Worm (Caenorhabditis elegans) whole organism, late embryonic: ENCODE results near the gene Y55F3BL.6.

Source experiments
- C08G9.2 ChIP-seq: sonication (generic microtip); optimal IDR thresholded peaks from 2 replicates; lab custom pipeline; 2016; ENCODE audit warnings: mild to moderate bottlenecking, missing genetic modification characterization, moderate library complexity, missing compliant biosample characterization
- C38D4.7 ChIP-seq: fragments of 200-800 bp; sonication (Bioruptor generic); optimal IDR thresholded peaks from 2 replicates; lab custom pipeline; 2018; ENCODE audit warnings: mild to moderate bottlenecking, missing genetic modification characterization, moderate library complexity, missing compliant biosample characterization
- F13H6.1 ChIP-seq: sonication (generic microtip); optimal IDR thresholded peaks from 2 replicates; lab custom pipeline; 2016; ENCODE audit warnings: missing genetic modification characterization, missing compliant biosample characterization
- K09A11.1 ChIP-seq: sonication (generic microtip); optimal IDR thresholded peaks from 2 replicates; lab custom pipeline; 2017; ENCODE audit warnings: antibody characterized with exemption, mild to moderate bottlenecking, missing genetic modification characterization, missing compliant biosample characterization; ENCODE audit not compliant: insufficient read depth
- T23F11.4 ChIP-seq: fragments of 200-800 bp; sonication (Bioruptor generic); optimal IDR thresholded peaks from 2 replicates; lab custom pipeline; 2018; ENCODE audit warnings: mild to moderate bottlenecking, missing genetic modification characterization, missing compliant biosample characterization
- Y22D7AL.16 ChIP-seq: sonication (generic microtip); optimal IDR thresholded peaks from 2 replicates; lab custom pipeline; 2016; ENCODE audit warnings: missing genetic modification characterization, missing compliant biosample characterization
- ama-1 ChIP-seq: fragments of 150-350 bp; optimal IDR thresholded peaks from 2 replicates; lab custom pipeline; 2014
- ceh-14 ChIP-seq: sonication (generic microtip); optimal IDR thresholded peaks from 2 replicates; lab custom pipeline; 2016; ENCODE audit warnings: missing genotype, missing genetic modification characterization, missing compliant biosample characterization
- ceh-18 ChIP-seq: sonication (generic microtip); optimal IDR thresholded peaks from 2 replicates; lab custom pipeline; 2016; ENCODE audit warnings: missing genetic modification characterization, missing compliant biosample characterization
- ceh-19 ChIP-seq: fragments of 200-800 bp; sonication (Bioruptor generic); optimal IDR thresholded peaks from 2 replicates; lab custom pipeline; 2018; ENCODE audit warnings: mild to moderate bottlenecking, missing genetic modification characterization, missing compliant biosample characterization
- ceh-2 ChIP-seq: sonication (generic microtip); optimal IDR thresholded peaks from 2 replicates; lab custom pipeline; 2016; ENCODE audit warnings: missing genotype, missing genetic modification characterization, missing compliant biosample characterization
- ceh-24 ChIP-seq: sonication (generic microtip); optimal IDR thresholded peaks from 2 replicates; lab custom pipeline; 2016; ENCODE audit warnings: mild to moderate bottlenecking, missing genetic modification characterization, missing compliant biosample characterization
- ceh-30 ChIP-seq: fragments of 150-350 bp; optimal IDR thresholded peaks from 2 replicates; lab custom pipeline; 2014; ENCODE audit warnings: missing biosample characterization, missing genetic modification characterization
- ceh-31 ChIP-seq: sonication (generic microtip); optimal IDR thresholded peaks from 2 replicates; lab custom pipeline; 2016; ENCODE audit warnings: missing genetic modification characterization, missing compliant biosample characterization
- ceh-48 ChIP-seq: sonication (generic microtip); optimal IDR thresholded peaks from 2 replicates; lab custom pipeline; 2016; ENCODE audit warnings: missing genetic modification characterization, inconsistent platforms, missing compliant biosample characterization
- ceh-6 ChIP-seq: fragments of 200-800 bp; sonication (Bioruptor generic); optimal IDR thresholded peaks from 2 replicates; lab custom pipeline; 2018; ENCODE audit warnings: mild to moderate bottlenecking, missing genetic modification characterization, missing compliant biosample characterization
- ceh-9 ChIP-seq: sonication (generic microtip); optimal IDR thresholded peaks from 2 replicates; lab custom pipeline; 2016; ENCODE audit warnings: mild to moderate bottlenecking, missing genetic modification characterization, inconsistent platforms, missing compliant biosample characterization
- che-1 ChIP-seq: sonication (generic microtip); optimal IDR thresholded peaks from 2 replicates; lab custom pipeline; 2016; ENCODE audit warnings: mild to moderate bottlenecking, missing genetic modification characterization, missing compliant biosample characterization
- elt-2 ChIP-seq: sonication (generic microtip); optimal IDR thresholded peaks from 2 replicates; lab custom pipeline; 2016; ENCODE audit warnings: missing genetic modification reagents, missing genetic modification characterization, missing compliant biosample characterization
- ets-4 ChIP-seq: sonication (generic microtip); optimal IDR thresholded peaks from 2 replicates; lab custom pipeline; 2016; ENCODE audit warnings: missing genetic modification characterization, missing compliant biosample characterization
- eyg-1 ChIP-seq: sonication (generic microtip); optimal IDR thresholded peaks from 2 replicates; lab custom pipeline; 2016; ENCODE audit warnings: missing genotype, missing genetic modification characterization, missing compliant biosample characterization
- fax-1 ChIP-seq: sonication (generic microtip); optimal IDR thresholded peaks from 2 replicates; lab custom pipeline; 2016; ENCODE audit warnings: missing genotype, missing genetic modification characterization, missing compliant biosample characterization
- gmeb-2 ChIP-seq: sonication (generic microtip); optimal IDR thresholded peaks from 2 replicates; lab custom pipeline; 2016; ENCODE audit warnings: missing genetic modification characterization, inconsistent platforms, missing compliant biosample characterization
- hlh-13 ChIP-seq: fragments of 200-800 bp; sonication (Bioruptor generic); optimal IDR thresholded peaks from 2 replicates; lab custom pipeline; 2018; ENCODE audit warnings: mild to moderate bottlenecking, missing genetic modification characterization, missing compliant biosample characterization
- hlh-15 ChIP-seq: sonication (generic microtip); optimal IDR thresholded peaks from 2 replicates; lab custom pipeline; 2016; ENCODE audit warnings: missing genetic modification characterization, missing compliant biosample characterization
- hlh-6 ChIP-seq: sonication (generic microtip); optimal IDR thresholded peaks from 2 replicates; lab custom pipeline; 2016; ENCODE audit warnings: missing genotype, missing genetic modification characterization, missing compliant biosample characterization
- madf-2 ChIP-seq: sonication (generic microtip); optimal IDR thresholded peaks from 2 replicates; lab custom pipeline; 2017; ENCODE audit warnings: missing genetic modification characterization, missing compliant biosample characterization
- mec-3 ChIP-seq: sonication (generic microtip); optimal IDR thresholded peaks from 2 replicates; lab custom pipeline; 2016; ENCODE audit warnings: borderline replicate concordance, missing genetic modification characterization, missing compliant biosample characterization
- nfya-1 ChIP-seq: sonication (generic microtip); optimal IDR thresholded peaks from 2 replicates; lab custom pipeline; 2017; ENCODE audit warnings: missing genetic modification characterization, mild to moderate bottlenecking, missing compliant biosample characterization, antibody characterized with exemption, moderate library complexity
- nhr-11 ChIP-seq: fragments of 150-350 bp; optimal IDR thresholded peaks from 2 replicates; lab custom pipeline; 2014; ENCODE audit warnings: missing biosample characterization, missing genetic modification characterization
- npax-4 ChIP-seq: sonication (generic microtip); optimal IDR thresholded peaks from 2 replicates; lab custom pipeline; 2016; ENCODE audit warnings: missing genetic modification characterization, missing compliant biosample characterization
- pag-3 ChIP-seq: sonication (generic microtip); optimal IDR thresholded peaks from 2 replicates; lab custom pipeline; 2016; ENCODE audit warnings: missing compliant biosample characterization, missing genetic modification characterization, borderline replicate concordance
- pat-9 ChIP-seq: fragments of 200-800 bp; sonication (Bioruptor generic); optimal IDR thresholded peaks from 2 replicates; lab custom pipeline; 2018; ENCODE audit warnings: mild to moderate bottlenecking, missing genetic modification characterization, moderate library complexity, missing compliant biosample characterization
- pax-1 ChIP-seq: fragments of 150-350 bp; optimal IDR thresholded peaks from 2 replicates; lab custom pipeline; 2014; ENCODE audit warnings: missing biosample characterization, missing genetic modification characterization
- pha-2 ChIP-seq: sonication (generic microtip); optimal IDR thresholded peaks from 2 replicates; lab custom pipeline; 2017; ENCODE audit warnings: mild to moderate bottlenecking, missing genetic modification characterization, missing compliant biosample characterization
- pqm-1 ChIP-seq: sonication (generic microtip); optimal IDR thresholded peaks from 2 replicates; lab custom pipeline; 2016; ENCODE audit warnings: missing genetic modification characterization, missing compliant biosample characterization
- pros-1 ChIP-seq: fragments of 150-350 bp; optimal IDR thresholded peaks from 2 replicates; lab custom pipeline; 2014; ENCODE audit warnings: missing biosample characterization, missing genetic modification reagents, missing genetic modification characterization
- ref-2 ChIP-seq: sonication (generic microtip); optimal IDR thresholded peaks from 2 replicates; lab custom pipeline; 2016; ENCODE audit warnings: missing genetic modification characterization, missing compliant biosample characterization
- sdc-2 ChIP-seq: sonication (generic microtip); optimal IDR thresholded peaks from 2 replicates; lab custom pipeline; 2016; ENCODE audit warnings: missing genotype, missing genetic modification characterization, missing compliant biosample characterization
- sox-4 ChIP-seq: sonication (generic microtip); optimal IDR thresholded peaks from 2 replicates; lab custom pipeline; 2017; ENCODE audit warnings: mild to moderate bottlenecking, missing genetic modification characterization, inconsistent platforms, missing compliant biosample characterization
- syd-9 ChIP-seq: sonication (generic microtip); optimal IDR thresholded peaks from 2 replicates; lab custom pipeline; 2016; ENCODE audit warnings: mild to moderate bottlenecking, missing genetic modification characterization, moderate library complexity, missing compliant biosample characterization
- ttx-3 ChIP-seq: sonication (generic microtip); optimal IDR thresholded peaks from 2 replicates; lab custom pipeline; 2016; ENCODE audit warnings: missing genetic modification reagents, missing genetic modification characterization, missing compliant biosample characterization
- unc-3 ChIP-seq, 2 experiments: fragments of 200-800 bp in 1 of 2; sonication (Bioruptor generic) in 1 of 2; sonication (generic microtip) in 1 of 2; conservative IDR thresholded peaks in 1 of 2; optimal IDR thresholded peaks in 1 of 2; 2 replicates each; pipeline versions ENCODE4 v1.3.6 to Lab custom; 2016 to 2022; ENCODE audit warnings: missing compliant biosample characterization in 2 of 2, missing genetic modification characterization in 2 of 2, missing genetic modification reagents in 1 of 2
- unc-55 ChIP-seq: sonication (generic microtip); optimal IDR thresholded peaks from 2 replicates; lab custom pipeline; 2017; ENCODE audit warnings: missing biosample characterization, missing genetic modification reagents, missing genetic modification characterization
- unc-86 ChIP-seq: sonication (generic microtip); optimal IDR thresholded peaks from 2 replicates; lab custom pipeline; 2016; ENCODE audit warnings: missing genetic modification characterization, missing compliant biosample characterization
- zip-5 ChIP-seq: sonication (generic microtip); optimal IDR thresholded peaks from 2 replicates; lab custom pipeline; 2016; ENCODE audit warnings: missing genetic modification characterization, missing compliant biosample characterization

Gene Y55F3BL.6

DNA sequence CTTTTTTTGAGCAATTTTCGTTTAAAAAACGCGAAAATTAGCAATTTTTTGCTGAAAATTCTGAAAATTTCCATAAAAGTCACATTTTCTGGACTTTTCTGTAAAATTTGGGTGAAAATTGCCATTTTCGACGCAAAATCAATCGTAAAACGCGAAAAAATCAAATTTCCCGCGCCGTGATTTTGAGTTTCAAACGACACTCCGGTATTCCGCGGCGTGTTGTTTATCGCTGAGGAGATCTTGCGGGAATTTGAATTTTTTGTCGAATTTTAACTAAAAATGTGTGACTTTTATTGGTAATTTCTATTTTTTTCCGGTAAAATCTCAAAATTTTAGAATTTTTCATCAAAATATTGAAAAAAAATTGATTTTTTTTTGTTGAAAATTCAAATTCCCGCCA is 5.7 kb downstream of the Y55F3BL.6 start:
- TF ChIP-seq fax-1 (tag; lab: Kevin White, UChicago) (no peak), unc-3 (GFP tag; conservative IDR thresholded peaks at IDR 0.05; lab: Robert Waterston, UW) (no peak), unc-3 (tag; optimal IDR thresholded peaks at IDR 0.05; lab: Kevin White, UChicago) (no peak), syd-9 (tag; lab: Kevin White, UChicago) (no peak), ceh-24 (tag; lab: Kevin White, UChicago) (no peak), gmeb-2 (tag; lab: Kevin White, UChicago) (no peak), ceh-19 (GFP tag; lab: Kevin White, UChicago) (no peak), sox-4 (tag; lab: Kevin White, UChicago) (no peak), nfya-1 (tag; lab: Kevin White, UChicago) (no peak), ceh-31 (no peak), npax-4 (tag; lab: Kevin White, UChicago) (no peak), C38D4.7 (GFP tag; lab: Kevin White, UChicago) (no peak), hlh-15 (tag; lab: Kevin White, UChicago) (no peak), ceh-30 (tag; lab: Kevin White, UChicago) (no peak), ceh-6 (GFP tag; lab: Kevin White, UChicago) (no peak), ceh-2 (tag; lab: Kevin White, UChicago) (no peak), ama-1 (lab: Kevin White, UChicago) (no peak), ref-2 (no peak), eyg-1 (tag; lab: Kevin White, UChicago) (no peak)

- TF ChIP-seq nhr-11 (tag; lab: Kevin White, UChicago) = no peak
- no peak for TF ChIP-seq unc-86 (tag; lab: Kevin White, UChicago)
- no peak for TF ChIP-seq F13H6.1 (tag; lab: Kevin White, UChicago)
- no peak for TF ChIP-seq zip-5
- no peak for TF ChIP-seq ets-4 (tag; lab: Kevin White, UChicago)
- no peak for TF ChIP-seq hlh-15 (tag; lab: Kevin White, UChicago)
- TF ChIP-seq mec-3 (tag; lab: Kevin White, UChicago) = no peak
- TF ChIP-seq pros-1 (tag; lab: Kevin White, UChicago) = no peak
- TF ChIP-seq ceh-19 (GFP tag; lab: Kevin White, UChicago) = no peak
- no peak for TF ChIP-seq C08G9.2 (tag; lab: Kevin White, UChicago)
- TF ChIP-seq ceh-6 (GFP tag; lab: Kevin White, UChicago) = no peak
- no peak for TF ChIP-seq T23F11.4 (GFP tag; lab: Kevin White, UChicago)
- TF ChIP-seq ref-2 = no peak
- no peak for TF ChIP-seq syd-9 (tag; lab: Kevin White, UChicago)
- no peak for TF ChIP-seq ceh-24 (tag; lab: Kevin White, UChicago)
Observed at ce11 chrIV:800518-800917, 6.4 kb downstream of the Y55F3BL.6 start, which contains the start of gene mrpl-46. Gene mrpl-46 (plus strand): TSS chrIV:800818.

DNA sequence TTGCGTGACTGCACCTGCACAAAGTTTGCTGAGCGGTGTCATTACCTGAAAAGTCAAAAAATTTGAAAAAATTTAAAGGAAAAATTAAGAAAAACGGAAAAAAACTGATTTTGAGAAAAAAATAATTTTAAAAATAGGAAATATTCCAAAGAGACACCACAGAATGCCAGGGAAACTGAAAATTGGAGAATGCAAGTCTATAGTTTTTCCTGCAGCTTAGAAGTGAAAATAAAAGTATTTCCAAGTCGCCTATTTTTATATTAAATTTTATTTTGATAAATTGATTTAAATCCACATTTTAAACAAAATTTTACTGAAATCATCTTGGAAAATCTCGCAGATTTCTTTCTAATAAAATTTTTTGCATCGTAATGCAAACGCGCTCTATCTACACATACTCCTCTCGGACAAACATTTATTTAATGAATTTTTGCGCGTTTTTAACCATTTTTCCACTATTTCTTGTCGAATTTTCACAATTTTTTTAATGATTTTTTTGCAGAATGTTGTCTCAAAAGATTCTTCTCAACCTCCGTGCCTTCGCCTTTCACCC is 10.3 kb downstream of the Y55F3BL.6 start, which contains the start of the genes F56B3.11 and ech-5:
F56B3.11 (minus strand) TSS at position 51 of the 553 bp plus-strand sequence.
ech-5 (plus strand) TSS at position 503 of the 553 bp plus-strand sequence.
- peak; percentile 88 for TF ChIP-seq ceh-2 (tag; lab: Kevin White, UChicago)
- no peak for TF ChIP-seq pax-1 (tag; lab: Kevin White, UChicago)
- TF ChIP-seq pqm-1 = peak; percentile 76
- TF ChIP-seq F13H6.1 (tag; lab: Kevin White, UChicago) = peak; percentile 68
- TF ChIP-seq madf-2 (tag; lab: Kevin White, UChicago) = no peak
- peak; percentile 93 for TF ChIP-seq ceh-14
- TF ChIP-seq pat-9 (tag; lab: Kevin White, UChicago) = no peak
- no peak for TF ChIP-seq hlh-6 (tag; lab: Kevin White, UChicago)
- no peak for TF ChIP-seq ceh-48 (tag; lab: Kevin White, UChicago)
- peak; percentile 13 for TF ChIP-seq ceh-18 (tag; lab: Kevin White, UChicago)
- peak; percentile 23 for TF ChIP-seq che-1 (tag; lab: Kevin White, UChicago)
- no peak for TF ChIP-seq sdc-2 (tag; lab: Kevin White, UChicago)
- TF ChIP-seq unc-55 (GFP tag; lab: Kevin White, UChicago) = no peak
- no peak for TF ChIP-seq Y22D7AL.16 (tag; lab: Kevin White, UChicago)
- peak; percentile 85 for TF ChIP-seq C08G9.2 (tag; lab: Kevin White, UChicago)
- TF ChIP-seq unc-86 (tag; lab: Kevin White, UChicago) = peak; percentile 63
- TF ChIP-seq syd-9 (tag; lab: Kevin White, UChicago) = no peak
- no peak for TF ChIP-seq K09A11.1 (tag; lab: Kevin White, UChicago)
- no peak for TF ChIP-seq ama-1 (lab: Kevin White, UChicago)
- TF ChIP-seq pha-2 (tag; lab: Kevin White, UChicago) = peak; percentile 72
- TF ChIP-seq pag-3 = peak; percentile 22
- no peak for TF ChIP-seq ceh-9 (tag; lab: Kevin White, UChicago)
- peak; percentile 91 for TF ChIP-seq elt-2 (tag; lab: Kevin White, UChicago)
- TF ChIP-seq gmeb-2 (tag; lab: Kevin White, UChicago) = peak; percentile 0
- no peak for TF ChIP-seq pros-1 (tag; lab: Kevin White, UChicago)
- peak; percentile 94 for TF ChIP-seq ceh-31
- peak; percentile 78 for TF ChIP-seq ttx-3 (tag; lab: Kevin White, UChicago)
- TF ChIP-seq hlh-13 (GFP tag; lab: Kevin White, UChicago) = no peak
- TF ChIP-seq ets-4 (tag; lab: Kevin White, UChicago) = peak; percentile 86
